Worm (Caenorhabditis elegans) whole organism, mixed stage, embryonic: Measurements from ENCODE around the gene pis-1.

Experiments used
- ceh-83 ChIP-seq: fragments of 200-800 bp; sonication (Bioruptor generic); optimal IDR thresholded peaks from 2 replicates; lab custom pipeline; 2018; ENCODE audit warnings: mild to moderate bottlenecking, missing genetic modification characterization, missing compliant biosample characterization
- ces-1 ChIP-seq: fragments of 150-350 bp; optimal IDR thresholded peaks from 2 replicates; lab custom pipeline; 2014; ENCODE audit warnings: missing biosample characterization, missing genetic modification reagents, missing genetic modification characterization
- flh-1 ChIP-seq: fragments of 200-800 bp; sonication (Bioruptor generic); optimal IDR thresholded peaks from 2 replicates; lab custom pipeline; 2018; ENCODE audit warnings: mild to moderate bottlenecking, missing genetic modification characterization, moderate library complexity, missing compliant biosample characterization
- lin-13 ChIP-seq: fragments of 150-350 bp; optimal IDR thresholded peaks from 2 replicates; lab custom pipeline; 2014; ENCODE audit warnings: missing biosample characterization, missing genetic modification characterization
- lsy-2 ChIP-seq: fragments of 150-350 bp; optimal IDR thresholded peaks from 2 replicates; lab custom pipeline; 2014; ENCODE audit warnings: missing biosample characterization, missing genetic modification characterization
- nhr-12 ChIP-seq: fragments of 150-350 bp; optimal IDR thresholded peaks from 2 replicates; lab custom pipeline; 2014; ENCODE audit warnings: missing biosample characterization, missing genetic modification characterization
- nhr-2 ChIP-seq: fragments of 150-350 bp; optimal IDR thresholded peaks from 2 replicates; lab custom pipeline; 2014; ENCODE audit warnings: missing biosample characterization, missing genetic modification characterization
- nhr-76 ChIP-seq: sonication (generic microtip); optimal IDR thresholded peaks from 2 replicates; lab custom pipeline; 2017; ENCODE audit warnings: missing biosample characterization, missing genetic modification characterization
- pha-4 ChIP-seq: fragments of 150-350 bp; optimal IDR thresholded peaks from 2 replicates; lab custom pipeline; 2018; ENCODE audit warnings: missing biosample characterization, missing genetic modification reagents, missing genetic modification characterization
- snpc-4 ChIP-seq: fragments of 150-350 bp; optimal IDR thresholded peaks from 2 replicates; lab custom pipeline; 2014; ENCODE audit warnings: missing biosample characterization, missing genetic modification characterization
- unc-120 ChIP-seq: sonication (generic microtip); optimal IDR thresholded peaks from 2 replicates; lab custom pipeline; 2017; ENCODE audit warnings: missing genetic modification characterization, missing compliant biosample characterization; ENCODE audit not compliant: poor library complexity, severe bottlenecking
- ztf-11 ChIP-seq: fragments of 150-350 bp; optimal IDR thresholded peaks from 2 replicates; lab custom pipeline; 2014; ENCODE audit warnings: missing biosample characterization, missing genetic modification characterization

- TF ChIP-seq lin-13 (tag; lab: Kevin White, UChicago) (no peak), nhr-76 (tag; lab: Kevin White, UChicago) (no peak), pha-4 (no peak), ztf-11 (tag; lab: Kevin White, UChicago) (no peak), ceh-83 (GFP tag; lab: Kevin White, UChicago) (no peak), flh-1 (no peak), snpc-4 (tag; lab: Kevin White, UChicago) (no peak), nhr-2 (no peak), lsy-2 (tag; lab: Kevin White, UChicago) (no peak), unc-120 (tag; lab: Kevin White, UChicago) (no peak), nhr-12 (tag; lab: Kevin White, UChicago) (no peak), ces-1 (GFP tag; lab: Kevin White, UChicago) (no peak)
Measured at ce11 chrIV:9833337-9833736, 36.9 kb upstream of the pis-1 start.
